Worm (Caenorhabditis elegans): ENCODE data around the gene C28C12.1.

DNA sequence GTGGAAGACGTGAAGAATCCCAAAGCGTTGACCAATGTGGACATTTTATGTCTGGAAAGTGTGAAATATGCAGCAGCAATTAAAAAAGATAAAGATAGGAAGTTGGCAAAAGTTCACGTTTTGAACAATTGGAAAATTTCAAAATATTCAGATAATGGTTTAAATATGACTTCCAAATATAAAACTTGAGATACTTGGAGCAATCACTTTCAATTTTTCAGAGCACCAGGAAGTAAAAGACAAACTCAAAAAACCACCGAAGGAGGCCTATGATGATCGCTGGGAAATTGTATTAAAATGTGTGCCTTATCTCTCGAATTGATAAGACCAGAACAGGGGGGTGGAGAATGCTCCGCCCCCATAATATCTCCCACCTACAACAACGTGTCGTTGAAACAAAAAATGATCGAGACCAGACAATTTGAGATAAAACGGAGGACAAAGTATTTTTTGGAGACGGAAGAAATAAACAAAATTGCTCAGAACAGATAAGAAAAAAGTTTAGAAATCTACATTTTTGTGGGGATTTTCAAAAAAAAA lies 49.7 kb upstream of the C28C12.1 start, which contains the start of gene eppl-1:
- TF ChIP-seq med-1 (GFP tag; optimal IDR thresholded peaks at IDR 0.05; ENCODE audit: insufficient read depth) (no peak), T22C8.4 (GFP tag; IDR thresholded peaks at IDR 0.05) (no peak), ztf-29 (GFP tag; IDR thresholded peaks at IDR 0.05) (no peak), cog-1 (tag; optimal IDR thresholded peaks at IDR 0.05) (no peak)

All from whole organism, midembryonic.